Fruit fly (Drosophila melanogaster): ENCODE measurements around the gene Poxm.

Poxm gene

dm6 chr3R:8354458-8354857, 20.9 kb upstream of the Poxm start (continued):
- no peak for TF ChIP-seq Nf-YB (GFP tag; optimal IDR thresholded peaks at IDR 0.05)
- no peak for TF ChIP-seq en (GFP tag; optimal IDR thresholded peaks at IDR 0.05)
- TF ChIP-seq slou (GFP tag; optimal IDR thresholded peaks at IDR 0.05): no peak
- no peak for TF ChIP-seq Atf-2 (GFP tag; optimal IDR thresholded peaks at IDR 0.05)
- TF ChIP-seq Dad (GFP tag; optimal IDR thresholded peaks at IDR 0.05): no peak
- TF ChIP-seq Lpt (GFP tag; optimal IDR thresholded peaks at IDR 0.05): no peak
- no peak for TF ChIP-seq zf30C (GFP tag; optimal IDR thresholded peaks at IDR 0.05)
- TF ChIP-seq CG18599 (GFP tag; optimal IDR thresholded peaks at IDR 0.05): peak; percentile 67
- TF ChIP-seq ro (GFP tag; IDR thresholded peaks at IDR 0.05): no peak
- TF ChIP-seq CG12391 (tag; optimal IDR thresholded peaks at IDR 0.05): peak; percentile 39
- TF ChIP-seq Elba2 (GFP tag; optimal IDR thresholded peaks at IDR 0.05): no peak
- TF ChIP-seq al (GFP tag; IDR thresholded peaks at IDR 0.05): peak; percentile 55; the same call in 1 of the 2 replicates
- TF ChIP-seq CG8290 (GFP tag; optimal IDR thresholded peaks at IDR 0.05): no peak
- peak in 1 of 2 experiments; percentile 42 for TF ChIP-seq CG8290 (tag; optimal IDR thresholded peaks at IDR 0.05)
- TF ChIP-seq repo (GFP tag; optimal IDR thresholded peaks at IDR 0.05): no peak
- TF ChIP-seq CoRest (tag; optimal IDR thresholded peaks at IDR 0.05): peak; percentile 0
- 0 out of 2 replicates have a peak, but pooled peaks have one; percentile 14 for TF ChIP-seq Poxn (GFP tag; IDR thresholded peaks at IDR 0.05)
- TF ChIP-seq Bgb (GFP tag; IDR thresholded peaks at IDR 0.05; ENCODE audit: partially characterized antibody): no peak
- no peak for TF ChIP-seq dm (GFP tag; optimal IDR thresholded peaks at IDR 0.05)
- TF ChIP-seq CG18476 (GFP tag; optimal IDR thresholded peaks at IDR 0.05): no peak
- no peak for TF ChIP-seq CG17829 (tag; optimal IDR thresholded peaks at IDR 0.05)
- TF ChIP-seq stc (GFP tag; IDR thresholded peaks at IDR 0.05): peak; percentile 79
- TF ChIP-seq CG17359 (tag; optimal IDR thresholded peaks at IDR 0.05): peak; percentile 76
- peak; percentile 68 for TF ChIP-seq sisA (GFP tag; IDR thresholded peaks at IDR 0.05)
- peak; percentile 64 for TF ChIP-seq ttk (GFP tag; IDR thresholded peaks at IDR 0.05)
- peak; percentile 78 for TF ChIP-seq CG10366 (GFP tag; IDR thresholded peaks at IDR 0.05)
- no peak for TF ChIP-seq cato (GFP tag; optimal IDR thresholded peaks at IDR 0.05; ENCODE audit: borderline replicate concordance)
- TF ChIP-seq lilli (GFP tag; optimal IDR thresholded peaks at IDR 0.05): peak; percentile 38
- TF ChIP-seq pita (GFP tag; optimal IDR thresholded peaks at IDR 0.05): no peak
- TF ChIP-seq CG18619 (GFP tag; optimal IDR thresholded peaks at IDR 0.05): peak; percentile 33
- TF ChIP-seq CG17612 (GFP tag; IDR thresholded peaks at IDR 0.05): 0 out of 2 replicates have a peak, but pooled peaks have one; percentile 41
- TF ChIP-seq eyg (GFP tag; optimal IDR thresholded peaks at IDR 0.05): no peak
- no peak for TF ChIP-seq mirr (GFP tag; optimal IDR thresholded peaks at IDR 0.05)
- 0 out of 2 replicates have a peak, but pooled peaks have one; percentile 17 for TF ChIP-seq dimm (GFP tag; IDR thresholded peaks at IDR 0.05)
- peak; percentile 44 for TF ChIP-seq fd96Cb (tag; optimal IDR thresholded peaks at IDR 0.05)
- no peak for TF ChIP-seq CG13624 (GFP tag; optimal IDR thresholded peaks at IDR 0.05)
- TF ChIP-seq phol (tag; optimal IDR thresholded peaks at IDR 0.05): peak; percentile 9
- no peak for TF ChIP-seq salm (tag; optimal IDR thresholded peaks at IDR 0.05)
- peak; percentile 28; the same call in 1 of the 2 replicates for TF ChIP-seq seq (GFP tag; IDR thresholded peaks at IDR 0.05)
- TF ChIP-seq Fer3 (tag; optimal IDR thresholded peaks at IDR 0.05): peak; percentile 66
- peak; percentile 25 for TF ChIP-seq D19A (tag; optimal IDR thresholded peaks at IDR 0.05)
- no peak for TF ChIP-seq ab (GFP tag; optimal IDR thresholded peaks at IDR 0.05)
- TF ChIP-seq chinmo (GFP tag; IDR thresholded peaks at IDR 0.05; ENCODE audit: partially characterized antibody): no peak
- TF ChIP-seq CG17912 (GFP tag; optimal IDR thresholded peaks at IDR 0.05): no peak
- TF ChIP-seq Xbp1 (GFP tag; optimal IDR thresholded peaks at IDR 0.05): peak; percentile 42
- no peak for TF ChIP-seq pzg (GFP tag; optimal IDR thresholded peaks at IDR 0.05)
- TF ChIP-seq CG31224 (GFP tag; IDR thresholded peaks at IDR 0.05): peak; percentile 40; the same call in 1 of the 2 replicates
- TF ChIP-seq CG8281 (tag; optimal IDR thresholded peaks at IDR 0.05): no peak
- peak; percentile 66 for TF ChIP-seq CG5953 (GFP tag; IDR thresholded peaks at IDR 0.05)
- TF ChIP-seq CG9817 (tag; optimal IDR thresholded peaks at IDR 0.05): peak; percentile 66
- TF ChIP-seq CG17385 (GFP tag; optimal IDR thresholded peaks at IDR 0.05): peak; percentile 38
